Worm (Caenorhabditis elegans) whole organism, mixed stage, embryonic: Measurements from ENCODE around the gene T08D10.3.

Source experiments
- M03D4.4 ChIP-seq: sonication (generic microtip); optimal IDR thresholded peaks from 2 replicates; lab custom pipeline; 2017; ENCODE audit warnings: mild to moderate bottlenecking, missing genetic modification characterization, missing compliant biosample characterization
- bed-3 ChIP-seq: fragments of 200-800 bp; sonication (Bioruptor generic); optimal IDR thresholded peaks from 3 replicates; lab custom pipeline; 2018; ENCODE audit warnings: mild to moderate bottlenecking, missing genetic modification characterization, moderate library complexity, missing compliant biosample characterization
- blmp-1 ChIP-seq: fragments of 150-350 bp; optimal IDR thresholded peaks from 2 replicates; lab custom pipeline; 2014; ENCODE audit warnings: missing biosample characterization, missing genetic modification characterization
- ceh-39 ChIP-seq: fragments of 150-350 bp; optimal IDR thresholded peaks from 2 replicates; lab custom pipeline; 2014; ENCODE audit warnings: missing biosample characterization, missing genetic modification characterization
- ceh-43 ChIP-seq: fragments of 200-800 bp; sonication (Bioruptor generic); optimal IDR thresholded peaks from 2 replicates; lab custom pipeline; 2018; ENCODE audit warnings: mild to moderate bottlenecking, missing genetic modification characterization, moderate library complexity, missing compliant biosample characterization
- ceh-83 ChIP-seq: fragments of 200-800 bp; sonication (Bioruptor generic); optimal IDR thresholded peaks from 2 replicates; lab custom pipeline; 2018; ENCODE audit warnings: mild to moderate bottlenecking, missing genetic modification characterization, missing compliant biosample characterization
- ces-1 ChIP-seq: fragments of 150-350 bp; optimal IDR thresholded peaks from 2 replicates; lab custom pipeline; 2014; ENCODE audit warnings: missing biosample characterization, missing genetic modification reagents, missing genetic modification characterization
- cnd-1 ChIP-seq: fragments of 200-800 bp; sonication (Bioruptor generic); optimal IDR thresholded peaks from 2 replicates; lab custom pipeline; 2018; ENCODE audit warnings: mild to moderate bottlenecking, missing genetic modification characterization, missing compliant biosample characterization
- drap-1 ChIP-seq: fragments of 200-800 bp; sonication (Bioruptor generic); optimal IDR thresholded peaks from 3 replicates; lab custom pipeline; 2018; ENCODE audit warnings: mild to moderate bottlenecking, missing genetic modification characterization, missing compliant biosample characterization
- elt-1 ChIP-seq: sonication (generic microtip); optimal IDR thresholded peaks from 2 replicates; lab custom pipeline; 2017; ENCODE audit warnings: missing genetic modification characterization, mild to moderate bottlenecking, missing compliant biosample characterization, antibody characterized with exemption, moderate library complexity, borderline replicate concordance; ENCODE audit not compliant: insufficient read depth
- elt-3 ChIP-seq: fragments of 150-350 bp; optimal IDR thresholded peaks from 2 replicates; lab custom pipeline; 2014; ENCODE audit warnings: missing biosample characterization, missing genetic modification characterization
- flh-1 ChIP-seq: fragments of 200-800 bp; sonication (Bioruptor generic); optimal IDR thresholded peaks from 2 replicates; lab custom pipeline; 2018; ENCODE audit warnings: mild to moderate bottlenecking, missing genetic modification characterization, moderate library complexity, missing compliant biosample characterization
- ham-2 ChIP-seq: fragments of 200-800 bp; sonication (Bioruptor generic); optimal IDR thresholded peaks from 2 replicates; lab custom pipeline; 2018; ENCODE audit warnings: mild to moderate bottlenecking, missing genetic modification characterization, missing compliant biosample characterization
- hlh-1 ChIP-seq: fragments of 150-350 bp; optimal IDR thresholded peaks from 2 replicates; lab custom pipeline; 2014; ENCODE audit warnings: missing biosample characterization, missing genetic modification reagents, missing genetic modification characterization
- lin-13 ChIP-seq: fragments of 150-350 bp; optimal IDR thresholded peaks from 2 replicates; lab custom pipeline; 2014; ENCODE audit warnings: missing biosample characterization, missing genetic modification characterization
- lin-32 ChIP-seq: fragments of 200-800 bp; sonication (Bioruptor generic); optimal IDR thresholded peaks from 2 replicates; lab custom pipeline; 2018; ENCODE audit warnings: mild to moderate bottlenecking, missing genetic modification characterization, missing compliant biosample characterization
- lsy-2 ChIP-seq: fragments of 150-350 bp; optimal IDR thresholded peaks from 2 replicates; lab custom pipeline; 2014; ENCODE audit warnings: missing biosample characterization, missing genetic modification characterization
- mab-5 ChIP-seq: fragments of 150-350 bp; optimal IDR thresholded peaks from 2 replicates; lab custom pipeline; 2014; ENCODE audit warnings: missing biosample characterization, missing genetic modification characterization
- mep-1 ChIP-seq: fragments of 150-350 bp; optimal IDR thresholded peaks from 2 replicates; lab custom pipeline; 2017; ENCODE audit warnings: missing biosample characterization, missing genetic modification reagents, missing genetic modification characterization, inconsistent platforms
- mls-2 ChIP-seq: sonication (generic microtip); optimal IDR thresholded peaks from 2 replicates; lab custom pipeline; 2016; ENCODE audit warnings: mild to moderate bottlenecking, missing genetic modification characterization, moderate library complexity, missing compliant biosample characterization
- nhr-12 ChIP-seq: fragments of 150-350 bp; optimal IDR thresholded peaks from 2 replicates; lab custom pipeline; 2014; ENCODE audit warnings: missing biosample characterization, missing genetic modification characterization
- nhr-2 ChIP-seq: fragments of 150-350 bp; optimal IDR thresholded peaks from 2 replicates; lab custom pipeline; 2014; ENCODE audit warnings: missing biosample characterization, missing genetic modification characterization
- nhr-237 ChIP-seq: fragments of 150-350 bp; optimal IDR thresholded peaks from 2 replicates; lab custom pipeline; 2014; ENCODE audit warnings: missing biosample characterization, missing genetic modification characterization
- nhr-28 ChIP-seq: fragments of 150-350 bp; optimal IDR thresholded peaks from 2 replicates; lab custom pipeline; 2014; ENCODE audit warnings: missing biosample characterization, missing genetic modification characterization
- nhr-76 ChIP-seq: sonication (generic microtip); optimal IDR thresholded peaks from 2 replicates; lab custom pipeline; 2017; ENCODE audit warnings: missing biosample characterization, missing genetic modification characterization
- pha-4 ChIP-seq: fragments of 150-350 bp; optimal IDR thresholded peaks from 2 replicates; lab custom pipeline; 2018; ENCODE audit warnings: missing biosample characterization, missing genetic modification reagents, missing genetic modification characterization
- sem-2 ChIP-seq: fragments of 200-800 bp; sonication (Bioruptor generic); optimal IDR thresholded peaks from 2 replicates; lab custom pipeline; 2018; ENCODE audit warnings: mild to moderate bottlenecking, missing genetic modification characterization, missing compliant biosample characterization
- snpc-4 ChIP-seq: fragments of 150-350 bp; optimal IDR thresholded peaks from 2 replicates; lab custom pipeline; 2014; ENCODE audit warnings: missing biosample characterization, missing genetic modification characterization
- sptf-1 ChIP-seq: sonication (generic microtip); optimal IDR thresholded peaks from 2 replicates; lab custom pipeline; 2017; ENCODE audit warnings: mild to moderate bottlenecking, missing genetic modification characterization, moderate library complexity, missing compliant biosample characterization
- tbx-8 ChIP-seq: fragments of 200-800 bp; sonication (Bioruptor generic); optimal IDR thresholded peaks from 2 replicates; lab custom pipeline; 2018; ENCODE audit warnings: mild to moderate bottlenecking, missing genetic modification characterization, moderate library complexity, missing compliant biosample characterization
- unc-120 ChIP-seq: sonication (generic microtip); optimal IDR thresholded peaks from 2 replicates; lab custom pipeline; 2017; ENCODE audit warnings: missing genetic modification characterization, missing compliant biosample characterization; ENCODE audit not compliant: poor library complexity, severe bottlenecking
- unc-39 ChIP-seq: fragments of 150-350 bp; optimal IDR thresholded peaks from 2 replicates; lab custom pipeline; 2014; ENCODE audit warnings: missing biosample characterization, missing genetic modification characterization
- unc-62 ChIP-seq: fragments of 150-350 bp; optimal IDR thresholded peaks from 2 replicates; lab custom pipeline; 2014; ENCODE audit warnings: missing biosample characterization, missing genetic modification reagents, missing genetic modification characterization
- zip-8 ChIP-seq: fragments of 150-350 bp; optimal IDR thresholded peaks from 2 replicates; lab custom pipeline; 2014; ENCODE audit warnings: missing biosample characterization, missing genetic modification characterization
- ztf-11 ChIP-seq: fragments of 150-350 bp; optimal IDR thresholded peaks from 2 replicates; lab custom pipeline; 2014; ENCODE audit warnings: missing biosample characterization, missing genetic modification characterization

T08D10.3 gene

DNA sequence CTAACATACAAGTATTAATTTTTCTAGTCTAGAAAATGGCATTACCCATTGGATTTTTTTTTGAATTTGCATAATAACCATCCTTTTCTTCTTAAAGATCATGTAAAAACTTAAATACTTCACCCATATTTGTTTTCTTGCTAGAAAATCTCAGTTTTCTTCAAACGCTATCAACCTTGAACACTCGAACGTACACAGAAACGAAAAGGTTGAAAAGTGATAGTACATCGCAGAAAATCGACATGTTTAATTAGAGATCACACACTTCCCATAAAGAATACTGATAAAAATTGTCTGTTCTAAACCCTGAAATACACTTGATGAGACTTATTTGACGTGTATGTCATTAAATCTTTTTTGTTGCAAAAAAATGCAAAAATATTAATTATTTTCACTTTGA is 27.6 kb upstream of the T08D10.3 start, which contains the start of gene F55G7.4:
Gene F55G7.4 (plus strand): TSS at position 301 of the 400 bp plus-strand sequence.
- TF ChIP-seq unc-62 (GFP tag; lab: Kevin White, UChicago) (no peak), nhr-12 (no peak), ztf-11 (no peak), hlh-1 (tag; lab: Kevin White, UChicago) (no peak), elt-1 (tag; lab: Kevin White, UChicago) (no peak), sem-2 (GFP tag; lab: Kevin White, UChicago) (no peak), drap-1 (GFP tag; lab: Kevin White, UChicago) (no peak)

DNA sequence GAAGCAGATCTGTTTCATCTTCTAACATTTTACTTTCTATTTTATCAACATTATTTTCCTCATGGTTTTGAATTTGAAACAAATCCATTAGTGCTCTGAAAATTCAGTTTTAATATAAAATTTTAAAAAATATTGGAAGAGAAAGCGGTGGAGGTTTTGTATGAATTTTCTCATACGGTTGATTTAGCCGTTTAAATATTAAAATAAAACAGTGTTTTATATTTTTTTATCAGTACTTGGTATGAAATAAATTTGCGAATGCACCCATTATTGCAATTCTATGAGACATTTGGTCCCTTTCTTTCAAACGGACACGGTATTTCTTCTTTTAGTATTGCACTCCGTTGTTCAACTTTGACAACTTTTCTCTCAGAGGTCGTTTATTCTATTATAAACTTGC is 23.7 kb upstream of the T08D10.3 start, which contains the start of gene dot-1.4:
Gene dot-1.4 (minus strand): TSS at position 101 of the 400 bp plus-strand sequence.
- TF ChIP-seq pha-4 (no peak), sem-2 (GFP tag; lab: Kevin White, UChicago) (no peak), flh-1 (GFP tag; lab: Kevin White, UChicago) (no peak), unc-120 (tag; lab: Kevin White, UChicago) (no peak), tbx-8 (GFP tag; lab: Kevin White, UChicago) (no peak), cnd-1 (tag; lab: Kevin White, UChicago) (no peak), bed-3 (GFP tag; lab: Kevin White, UChicago) (no peak), nhr-2 (no peak), nhr-12 (no peak), blmp-1 (tag; lab: Kevin White, UChicago) (no peak)

DNA sequence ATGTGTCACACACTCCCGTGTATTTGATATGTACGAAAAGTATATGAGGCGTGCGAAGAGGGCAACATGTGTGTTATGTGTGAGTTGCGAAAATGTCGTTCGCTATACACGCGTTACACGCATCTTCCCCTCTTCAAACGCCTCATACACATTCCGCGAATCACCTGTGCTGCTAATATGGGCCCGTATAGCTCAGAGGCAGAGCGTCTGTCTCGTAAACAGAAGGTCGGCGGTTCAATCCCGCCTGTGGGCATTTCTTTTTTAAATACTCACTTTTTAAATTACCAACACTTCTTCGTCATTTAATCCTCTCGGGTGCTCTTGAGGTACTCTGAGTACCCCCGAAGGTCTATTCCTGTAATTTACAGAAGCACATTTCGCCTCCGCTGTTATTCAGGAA is 21.7 kb upstream of the T08D10.3 start:
- TF ChIP-seq ceh-39 (no peak), pha-4 (no peak), ceh-83 (no peak), tbx-8 (GFP tag; lab: Kevin White, UChicago) (no peak), unc-39 (tag; lab: Kevin White, UChicago) (no peak), ces-1 (GFP tag; lab: Kevin White, UChicago) (no peak)

DNA sequence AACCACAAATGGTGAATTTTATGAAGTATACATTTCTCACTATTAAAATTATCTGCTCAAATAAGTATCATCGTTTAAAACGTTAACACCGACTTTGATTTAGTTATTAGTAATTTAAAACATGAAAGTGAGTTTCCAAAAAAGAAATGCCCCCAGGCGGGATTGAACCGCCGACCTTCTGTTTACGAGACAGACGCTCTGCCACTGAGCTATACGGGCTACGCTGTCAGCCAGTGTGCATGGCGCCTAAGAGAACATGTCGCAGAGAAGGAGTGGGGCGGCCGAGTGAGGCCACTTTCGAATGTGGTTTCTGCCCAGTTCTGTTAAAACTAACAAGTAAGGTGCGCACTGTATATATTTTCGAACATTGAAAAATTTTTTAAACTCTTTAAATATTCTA is 20.3 kb upstream of the T08D10.3 start:
- TF ChIP-seq flh-1 (GFP tag; lab: Kevin White, UChicago), result no peak
- no peak for TF ChIP-seq hlh-1 (tag; lab: Kevin White, UChicago)
- TF ChIP-seq unc-120 (tag; lab: Kevin White, UChicago), result peak; percentile 75
- no peak for TF ChIP-seq ztf-11
- no peak for TF ChIP-seq unc-62 (GFP tag; lab: Kevin White, UChicago)
- TF ChIP-seq mep-1 (tag; lab: Kevin White, UChicago), result peak; percentile 16
- TF ChIP-seq nhr-28 (tag; lab: Kevin White, UChicago), result no peak
- peak; percentile 41 for TF ChIP-seq ceh-43 (GFP tag; lab: Kevin White, UChicago)
- peak; percentile 70 for TF ChIP-seq sem-2 (GFP tag; lab: Kevin White, UChicago)
- TF ChIP-seq snpc-4 (tag; lab: Kevin White, UChicago), result no peak
- no peak for TF ChIP-seq mab-5 (tag; lab: Kevin White, UChicago)
- TF ChIP-seq blmp-1 (tag; lab: Kevin White, UChicago), result no peak
- TF ChIP-seq nhr-76 (tag; lab: Kevin White, UChicago), result no peak
- TF ChIP-seq M03D4.4 (tag; lab: Kevin White, UChicago), result peak; percentile 80
- TF ChIP-seq elt-1 (tag; lab: Kevin White, UChicago), result no peak
- TF ChIP-seq bed-3 (GFP tag; lab: Kevin White, UChicago), result peak; percentile 65
- TF ChIP-seq lin-13 (tag; lab: Kevin White, UChicago), result no peak
- TF ChIP-seq sptf-1 (tag; lab: Kevin White, UChicago), result peak; percentile 87
- TF ChIP-seq lin-32, result peak; percentile 41
- TF ChIP-seq nhr-237 (tag; lab: Kevin White, UChicago), result no peak
- TF ChIP-seq zip-8 (tag; lab: Kevin White, UChicago), result no peak
- no peak for TF ChIP-seq elt-3
- TF ChIP-seq ham-2 (GFP tag; lab: Kevin White, UChicago), result peak; percentile 62
- TF ChIP-seq lsy-2, result no peak
- no peak for TF ChIP-seq ceh-39
- TF ChIP-seq mls-2, result peak; percentile 73
- peak; percentile 28 for TF ChIP-seq tbx-8 (GFP tag; lab: Kevin White, UChicago)
- TF ChIP-seq cnd-1 (tag; lab: Kevin White, UChicago), result peak; percentile 85
- no peak for TF ChIP-seq nhr-2
- peak; percentile 41 for TF ChIP-seq pha-4
- TF ChIP-seq drap-1 (GFP tag; lab: Kevin White, UChicago), result peak; percentile 85
- no peak for TF ChIP-seq unc-39 (tag; lab: Kevin White, UChicago)
- peak; percentile 42 for TF ChIP-seq ces-1 (GFP tag; lab: Kevin White, UChicago)
- TF ChIP-seq nhr-12, result no peak
- TF ChIP-seq ceh-83, result peak; percentile 69
